Worm (Caenorhabditis elegans) whole organism, L4/young adult: ENCODE results near the gene C32D5.12.

Experiments
- W03F9.2 ChIP-seq: fragments of 150-350 bp; optimal IDR thresholded peaks from 2 replicates; lab custom pipeline; 2014; ENCODE audit warnings: missing biosample characterization, missing genetic modification characterization
- dao-5 ChIP-seq: sonication (generic microtip); optimal IDR thresholded peaks from 2 replicates; lab custom pipeline; 2016; ENCODE audit warnings: missing genotype, missing genetic modification characterization, moderate library complexity, missing compliant biosample characterization
- him-1 ChIP-seq: sonication (generic microtip); optimal IDR thresholded peaks from 2 replicates; lab custom pipeline; 2016; ENCODE audit warnings: missing genotype, missing genetic modification reagents, missing genetic modification characterization, missing compliant biosample characterization

DNA sequence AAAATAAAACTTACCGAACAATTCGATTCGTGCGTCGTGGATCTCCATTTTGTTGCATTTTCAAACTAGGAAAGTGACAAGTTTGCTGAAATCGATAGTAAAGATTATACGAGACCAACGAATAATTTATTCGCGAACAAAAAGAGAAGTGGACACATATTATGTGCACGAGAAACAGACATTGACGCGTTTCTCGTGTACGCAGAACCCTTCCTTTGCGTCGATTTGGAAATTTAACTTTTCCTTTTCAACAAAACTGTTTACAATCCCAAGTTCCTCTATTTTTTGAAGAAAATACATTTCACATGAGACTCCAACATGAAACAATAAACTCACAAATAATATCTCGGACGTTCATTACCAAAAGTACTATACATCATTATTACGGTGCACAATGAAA is 2.0 kb upstream of the C32D5.12 start, which contains the start of gene K10B2.4:
- peak; percentile 72 for TF ChIP-seq W03F9.2 (tag; lab: Kevin White, UChicago)
- TF ChIP-seq him-1 (tag; lab: Kevin White, UChicago): no peak
- TF ChIP-seq dao-5 (tag; lab: Kevin White, UChicago): no peak
